Fruit fly (Drosophila melanogaster) whole organism, embryonic: ENCODE results near the gene PsGEF.

Experiments used
- Aef1 ChIP-seq: fragments of 200-800 bp; sonication (Bioruptor generic); IDR thresholded peaks from 3 replicates; pipeline ENCODE4 v1.3.6; 2022; ENCODE audit warnings: missing biosample characterization, missing genetic modification characterization
- Asciz ChIP-seq: fragments of 200-800 bp; sonication (Bioruptor generic); optimal IDR thresholded peaks from 2 replicates; lab custom pipeline; 2017; ENCODE audit warnings: missing biosample characterization, mild to moderate bottlenecking, missing genetic modification characterization, missing genetic modification reagents
- Awh ChIP-seq: fragments of 200-800 bp; sonication (Bioruptor generic); IDR thresholded peaks from 2 replicates; pipeline ENCODE4, ENCODE4 v1.3.6; 2022; ENCODE audit warnings: missing biosample characterization, missing genetic modification characterization
- B-H2 ChIP-seq: fragments of 200-800 bp; sonication (Bioruptor generic); optimal IDR thresholded peaks from 2 replicates; lab custom pipeline; 2018; ENCODE audit warnings: missing biosample characterization, mild to moderate bottlenecking, missing genetic modification characterization
- CG10979 ChIP-seq: fragments of 200-800 bp; sonication (Bioruptor generic); optimal IDR thresholded peaks from 2 replicates; lab custom pipeline; 2018; ENCODE audit warnings: missing biosample characterization, mild to moderate bottlenecking, missing genetic modification characterization, moderate library complexity
- CG11398 ChIP-seq: fragments of 200-800 bp; sonication (Bioruptor generic); optimal IDR thresholded peaks from 2 replicates; lab custom pipeline; 2016; ENCODE audit warnings: missing biosample characterization, missing genetic modification characterization
- CG13123 ChIP-seq: fragments of 200-800 bp; sonication (Bioruptor generic); optimal IDR thresholded peaks from 2 replicates; lab custom pipeline; 2016; ENCODE audit warnings: missing biosample characterization, missing genetic modification characterization
- CG14050 ChIP-seq: fragments of 200-800 bp; sonication (Bioruptor generic); IDR thresholded peaks from 3 replicates; pipeline ENCODE4 v1.3.6; 2022; ENCODE audit warnings: missing biosample characterization, missing genetic modification characterization
- CG15479 ChIP-seq: fragments of 200-800 bp; sonication (Bioruptor generic); optimal IDR thresholded peaks from 3 replicates; lab custom pipeline; 2019; ENCODE audit warnings: missing biosample characterization, mild to moderate bottlenecking, missing genetic modification characterization, moderate library complexity
- CG16779 ChIP-seq: fragments of 200-800 bp; sonication (Bioruptor generic); IDR thresholded peaks from 2 replicates; pipeline ENCODE4 v1.3.6; 2022; ENCODE audit warnings: missing biosample characterization, missing genetic modification characterization
- CG1792 ChIP-seq: fragments of 200-800 bp; sonication (Bioruptor generic); optimal IDR thresholded peaks from 2 replicates; lab custom pipeline; 2016; ENCODE audit warnings: missing biosample characterization, missing genetic modification characterization
- CG18011 ChIP-seq: fragments of 200-800 bp; sonication (Bioruptor generic); optimal IDR thresholded peaks from 2 replicates; lab custom pipeline; 2017; ENCODE audit warnings: missing biosample characterization, missing genetic modification characterization, mild to moderate bottlenecking, moderate library complexity, missing genotype
- CG2875 ChIP-seq: fragments of 200-800 bp; sonication (Bioruptor generic); optimal IDR thresholded peaks from 2 replicates; lab custom pipeline; 2017; ENCODE audit warnings: missing biosample characterization, mild to moderate bottlenecking, missing genetic modification characterization, missing genetic modification reagents
- CG6765 ChIP-seq: fragments of 200-800 bp; sonication (Bioruptor generic); optimal IDR thresholded peaks from 3 replicates; lab custom pipeline; 2017; ENCODE audit warnings: missing biosample characterization, mild to moderate bottlenecking, missing genetic modification characterization
- CG8388 ChIP-seq: fragments of 200-800 bp; sonication (Bioruptor generic); optimal IDR thresholded peaks from 2 replicates; lab custom pipeline; 2019; ENCODE audit warnings: missing biosample characterization, mild to moderate bottlenecking, missing genetic modification characterization, moderate library complexity
- CG9609 ChIP-seq: fragments of 200-800 bp; sonication (Bioruptor generic); optimal IDR thresholded peaks from 3 replicates; lab custom pipeline; 2016; ENCODE audit warnings: missing biosample characterization, missing genetic modification characterization
- Dek ChIP-seq: fragments of 200-800 bp; sonication (Bioruptor generic); optimal IDR thresholded peaks from 3 replicates; lab custom pipeline; 2019; ENCODE audit warnings: missing biosample characterization, mild to moderate bottlenecking, missing genetic modification characterization, moderate library complexity
- E2f2 ChIP-seq: fragments of 200-800 bp; sonication (Bioruptor generic); IDR thresholded peaks from 2 replicates; pipeline ENCODE4 v1.3.6; 2022; ENCODE audit warnings: missing biosample characterization, missing genetic modification characterization
- H15 ChIP-seq: fragments of 200-800 bp; sonication (Bioruptor generic); IDR thresholded peaks from 3 replicates; pipeline ENCODE4 v1.3.6; 2022; ENCODE audit warnings: missing biosample characterization, missing genetic modification characterization
- HLH4C ChIP-seq: fragments of 200-800 bp; sonication (Bioruptor generic); IDR thresholded peaks from 3 replicates; pipeline ENCODE4 v1.3.6; 2022; ENCODE audit warnings: missing biosample characterization, missing genetic modification characterization; ENCODE audit not compliant: partially characterized antibody
- Hey ChIP-seq: fragments of 200-800 bp; sonication (Bioruptor generic); optimal IDR thresholded peaks from 3 replicates; lab custom pipeline; 2018; ENCODE audit warnings: missing biosample characterization, mild to moderate bottlenecking, missing genetic modification characterization
- Hr51 ChIP-seq, 2 experiments: fragments of 200-800 bp; sonication (Bioruptor generic); optimal IDR thresholded peaks; 2 replicates in 1 of 2; 3 replicates in 1 of 2; lab custom pipeline; 2016 to 2018; ENCODE audit warnings: missing biosample characterization in 2 of 2, missing genetic modification characterization in 2 of 2, mild to moderate bottlenecking in 1 of 2, moderate library complexity in 1 of 2
- Mad ChIP-seq: fragments of 200-800 bp; sonication (Bioruptor generic); optimal IDR thresholded peaks from 2 replicates; lab custom pipeline; 2016; ENCODE audit warnings: missing biosample characterization, missing genetic modification characterization
- Neu2 ChIP-seq: fragments of 200-800 bp; sonication (Bioruptor generic); optimal IDR thresholded peaks from 3 replicates; lab custom pipeline; 2016; ENCODE audit warnings: missing biosample characterization, missing genetic modification characterization, borderline replicate concordance
- Nf-YC ChIP-seq: fragments of 200-800 bp; optimal IDR thresholded peaks from 3 replicates; lab custom pipeline; 2019; ENCODE audit warnings: missing biosample characterization, mild to moderate bottlenecking, missing genetic modification characterization, moderate library complexity
- Oaz ChIP-seq: fragments of 200-800 bp; sonication (Bioruptor generic); IDR thresholded peaks from 2 replicates; pipeline ENCODE4 v1.3.6; 2022; ENCODE audit warnings: missing biosample characterization, missing genetic modification characterization
- Pdp1 ChIP-seq, 2 experiments: fragments of 200-800 bp; sonication (Bioruptor generic); optimal IDR thresholded peaks; 3 replicates each; lab custom pipeline; 2016; ENCODE audit warnings: missing biosample characterization in 2 of 2, missing genetic modification characterization in 2 of 2, mild to moderate bottlenecking in 1 of 2, moderate library complexity in 1 of 2
- Taf1 ChIP-seq: fragments of 200-800 bp; sonication (Bioruptor generic); IDR thresholded peaks from 2 replicates; pipeline ENCODE4 v1.3.6; 2022; ENCODE audit warnings: missing biosample characterization, missing genetic modification characterization
- ash1 ChIP-seq: fragments of 200-800 bp; sonication (Bioruptor generic); optimal IDR thresholded peaks from 2 replicates; lab custom pipeline; 2018; ENCODE audit warnings: missing biosample characterization, mild to moderate bottlenecking, missing genetic modification characterization
- bcd ChIP-seq: fragments of 200-800 bp; sonication (Bioruptor generic); optimal IDR thresholded peaks from 2 replicates; lab custom pipeline; 2017; ENCODE audit warnings: missing biosample characterization, mild to moderate bottlenecking, missing genetic modification characterization
- cg ChIP-seq: fragments of 200-800 bp; sonication (Bioruptor generic); optimal IDR thresholded peaks from 3 replicates; lab custom pipeline; 2019; ENCODE audit warnings: missing biosample characterization, mild to moderate bottlenecking, missing genetic modification characterization, moderate library complexity
- crol ChIP-seq: fragments of 200-800 bp; sonication (Bioruptor generic); IDR thresholded peaks from 2 replicates; pipeline ENCODE4 v1.3.6; 2022; ENCODE audit warnings: missing biosample characterization, missing genetic modification characterization
- fru ChIP-seq: fragments of >200 bp; optimal IDR thresholded peaks from 2 replicates; lab custom pipeline; 2017
- ftz-f1 ChIP-seq: fragments of 200-800 bp; sonication (Bioruptor generic); optimal IDR thresholded peaks from 2 replicates; lab custom pipeline; 2016; ENCODE audit warnings: missing biosample characterization, missing genetic modification characterization
- gsb ChIP-seq: fragments of 200-800 bp; sonication (Bioruptor generic); IDR thresholded peaks from 2 replicates; pipeline ENCODE4 v1.3.6; 2022; ENCODE audit warnings: missing biosample characterization, missing genetic modification characterization
- gsb-n ChIP-seq: fragments of 200-800 bp; sonication (Bioruptor generic); optimal IDR thresholded peaks from 3 replicates; lab custom pipeline; 2018; ENCODE audit warnings: missing biosample characterization, mild to moderate bottlenecking, missing genetic modification characterization
- gt ChIP-seq: fragments of 200-800 bp; sonication (Bioruptor generic); IDR thresholded peaks from 2 replicates; pipeline ENCODE4 v1.3.6; 2022; ENCODE audit warnings: missing biosample characterization, missing genetic modification characterization
- her ChIP-seq: fragments of 200-800 bp; sonication (Bioruptor generic); optimal IDR thresholded peaks from 2 replicates; lab custom pipeline; 2016; ENCODE audit warnings: missing biosample characterization, missing genetic modification characterization
- ind ChIP-seq: fragments of 200-800 bp; sonication (Bioruptor generic); optimal IDR thresholded peaks from 3 replicates; lab custom pipeline; 2016; ENCODE audit warnings: missing biosample characterization, missing genetic modification characterization
- inv ChIP-seq: fragments of 200-800 bp; sonication (Bioruptor generic); IDR thresholded peaks from 2 replicates; pipeline ENCODE4 v1.3.6; 2022; ENCODE audit warnings: missing biosample characterization, missing genetic modification characterization; ENCODE audit not compliant: partially characterized antibody
- jigr1 ChIP-seq: fragments of 200-800 bp; sonication (Bioruptor generic); IDR thresholded peaks from 3 replicates; pipeline ENCODE4 v1.3.6; 2022; ENCODE audit warnings: missing biosample characterization, missing genetic modification characterization
- odd ChIP-seq: fragments of 200-800 bp; sonication (Bioruptor generic); optimal IDR thresholded peaks from 2 replicates; lab custom pipeline; 2017; ENCODE audit warnings: missing biosample characterization, mild to moderate bottlenecking, missing genetic modification characterization
- pros ChIP-seq: fragments of 200-800 bp; sonication (Bioruptor generic); optimal IDR thresholded peaks from 3 replicates; lab custom pipeline; 2019; ENCODE audit warnings: missing biosample characterization, mild to moderate bottlenecking, missing genetic modification characterization, moderate library complexity
- repo ChIP-seq: fragments of 200-800 bp; sonication (Bioruptor generic); optimal IDR thresholded peaks from 2 replicates; lab custom pipeline; 2016; ENCODE audit warnings: missing biosample characterization, missing genetic modification characterization
- sima ChIP-seq: fragments of 200-800 bp; sonication (Bioruptor generic); optimal IDR thresholded peaks from 2 replicates; lab custom pipeline; 2016; ENCODE audit warnings: missing biosample characterization, missing genetic modification characterization
- sr ChIP-seq: fragments of 200-800 bp; sonication (Bioruptor generic); IDR thresholded peaks from 3 replicates; pipeline ENCODE4 v1.3.6; 2022; ENCODE audit warnings: missing biosample characterization, missing genetic modification characterization
- sug ChIP-seq: fragments of 200-800 bp; optimal IDR thresholded peaks from 2 replicates; lab custom pipeline; 2019; ENCODE audit warnings: missing biosample characterization, mild to moderate bottlenecking, missing genetic modification characterization, moderate library complexity
- tx ChIP-seq: fragments of 200-800 bp; sonication (Bioruptor generic); optimal IDR thresholded peaks from 2 replicates; lab custom pipeline; 2016; ENCODE audit warnings: missing biosample characterization, missing genetic modification characterization
- zen2 ChIP-seq: fragments of 200-800 bp; sonication (Bioruptor generic); IDR thresholded peaks from 3 replicates; pipeline ENCODE4 v1.3.6; 2022; ENCODE audit warnings: missing biosample characterization, missing genetic modification characterization; ENCODE audit not compliant: partially characterized antibody
- zfh2 ChIP-seq: fragments of 200-800 bp; sonication (Bioruptor generic); optimal IDR thresholded peaks from 2 replicates; lab custom pipeline; 2016; ENCODE audit warnings: missing biosample characterization, missing genetic modification characterization

PsGEF gene

dm6 chrX:2325658-2326245 lies 61.7 kb downstream of the PsGEF start, which contains the start of gene CG14050 (continued):
- TF ChIP-seq repo: no peak
- peak; percentile 92 for TF ChIP-seq CG14050 (GFP tag; lab: Robert Waterston, UW)
- no peak for TF ChIP-seq sima (GFP tag; lab: Kevin White, UChicago)
- TF ChIP-seq pros (GFP tag; lab: Kevin White, UChicago): peak; percentile 25
- TF ChIP-seq CG9609: no peak
- no peak for TF ChIP-seq Pdp1 (GFP tag; optimal IDR thresholded peaks at IDR 0.05; lab: Kevin White, UChicago)
- TF ChIP-seq CG11398 (GFP tag; lab: Kevin White, UChicago): no peak
- TF ChIP-seq CG10979 (tag; lab: Kevin White, UChicago): no peak
- no peak for TF ChIP-seq ash1 (GFP tag; lab: Kevin White, UChicago)
- TF ChIP-seq fru (lab: Kevin White, UChicago): no peak
- TF ChIP-seq CG1792 (GFP tag; lab: Kevin White, UChicago): no peak
- no peak for TF ChIP-seq gsb (GFP tag; lab: Robert Waterston, UW)
- TF ChIP-seq Taf1 (GFP tag; lab: Robert Waterston, UW): no peak
- TF ChIP-seq CG15479 (GFP tag; lab: Kevin White, UChicago): no peak
- no peak for TF ChIP-seq ind (GFP tag; lab: Kevin White, UChicago)
- TF ChIP-seq CG8388 (GFP tag; lab: Kevin White, UChicago): no peak
- no peak for TF ChIP-seq Hr51 (GFP tag; optimal IDR thresholded peaks at IDR 0.05; lab: Kevin White, UChicago)
- no peak for TF ChIP-seq Nf-YC (tag; lab: Kevin White, UChicago)
- TF ChIP-seq HLH4C: no peak
- TF ChIP-seq E2f2: no peak
- no peak for TF ChIP-seq sug
- TF ChIP-seq CG2875 (GFP tag; lab: Kevin White, UChicago): no peak
- no peak for TF ChIP-seq inv (GFP tag; lab: Robert Waterston, UW)
- TF ChIP-seq Aef1 (GFP tag; lab: Robert Waterston, UW): no peak
- TF ChIP-seq CG6765 (GFP tag; lab: Kevin White, UChicago): no peak
- no peak for TF ChIP-seq gsb-n (tag; lab: Kevin White, UChicago)
- no peak for TF ChIP-seq Awh (GFP tag; lab: Robert Waterston, UW)
- TF ChIP-seq tx (GFP tag; lab: Kevin White, UChicago): no peak
- TF ChIP-seq, all 482 proteins: peak for 10

- TF ChIP-seq Asciz (GFP tag; lab: Kevin White, UChicago) (no peak), Mad (no peak), Dek (tag; lab: Kevin White, UChicago) (no peak), Hey (no peak), her (GFP tag; lab: Kevin White, UChicago) (no peak), CG16779 (GFP tag; lab: Robert Waterston, UW) (no peak), Oaz (GFP tag; lab: Robert Waterston, UW) (no peak), gt (no peak), Neu2 (GFP tag; lab: Kevin White, UChicago) (no peak), pros (GFP tag; lab: Kevin White, UChicago) (peak; percentile 74), cg (peak; percentile 32), odd (GFP tag; lab: Kevin White, UChicago) (no peak), CG18011 (GFP tag; lab: Kevin White, UChicago) (no peak), sr (GFP tag; lab: Robert Waterston, UW) (no peak), CG13123 (GFP tag; lab: Kevin White, UChicago) (no peak), bcd (no peak), crol (GFP tag; lab: Robert Waterston, UW) (peak; percentile 51; the same call in 1 of the 2 replicates), zen2 (GFP tag; lab: Robert Waterston, UW) (no peak), B-H2 (GFP tag; lab: Kevin White, UChicago) (no peak), zfh2 (no peak), ftz-f1 (GFP tag; lab: Kevin White, UChicago) (no peak), jigr1 (GFP tag; lab: Robert Waterston, UW) (no peak), H15 (no peak), Nf-YC (tag; lab: Kevin White, UChicago) (no peak)
Measured at dm6 chrX:2323661-2324293, 63.7 kb downstream of the PsGEF start.
